Worm (Caenorhabditis elegans): ENCODE measurements around the gene W08E12.6.
A peak's percentile ranks its signal among the peaks of the same experiment; 100 is the strongest.

W08E12.6 gene

ce11 chrIV:3289237-3289636, 9.2 kb upstream of the W08E12.6 start, which contains the start of gene gcy-23:
gcy-23 (minus strand) TSS chrIV:3289337.
- TF ChIP-seq skn-1 (tag; optimal IDR thresholded peaks at IDR 0.05) = no peak
- TF ChIP-seq sma-3 (GFP tag; optimal IDR thresholded peaks at IDR 0.05) = no peak
- TF ChIP-seq mdl-1 (tag; optimal IDR thresholded peaks at IDR 0.05) = no peak
- no peak for TF ChIP-seq nhr-23 (tag; optimal IDR thresholded peaks at IDR 0.05)
- no peak for TF ChIP-seq aly-2 (tag; optimal IDR thresholded peaks at IDR 0.05)
- no peak for TF ChIP-seq nhr-129 (tag; optimal IDR thresholded peaks at IDR 0.05)
- no peak for TF ChIP-seq elt-3 (tag; optimal IDR thresholded peaks at IDR 0.05)
- TF ChIP-seq ama-1 (optimal IDR thresholded peaks at IDR 0.05) = no peak
- no peak for TF ChIP-seq nhr-11 (tag; optimal IDR thresholded peaks at IDR 0.05)
- TF ChIP-seq egl-27 (tag; optimal IDR thresholded peaks at IDR 0.05) = no peak
- TF ChIP-seq peb-1 (tag; optimal IDR thresholded peaks at IDR 0.05) = no peak
- no peak for TF ChIP-seq elt-1 (tag; optimal IDR thresholded peaks at IDR 0.05)
- no peak for TF ChIP-seq R02D3.7 (tag; optimal IDR thresholded peaks at IDR 0.05)
- TF ChIP-seq mbf-1 (tag; optimal IDR thresholded peaks at IDR 0.05) = no peak
- no peak for TF ChIP-seq lin-13 (GFP tag; optimal IDR thresholded peaks at IDR 0.05)
- TF ChIP-seq nhr-21 (tag; optimal IDR thresholded peaks at IDR 0.05) = no peak
- no peak for TF ChIP-seq lin-39 (tag; optimal IDR thresholded peaks at IDR 0.05)

DNA sequence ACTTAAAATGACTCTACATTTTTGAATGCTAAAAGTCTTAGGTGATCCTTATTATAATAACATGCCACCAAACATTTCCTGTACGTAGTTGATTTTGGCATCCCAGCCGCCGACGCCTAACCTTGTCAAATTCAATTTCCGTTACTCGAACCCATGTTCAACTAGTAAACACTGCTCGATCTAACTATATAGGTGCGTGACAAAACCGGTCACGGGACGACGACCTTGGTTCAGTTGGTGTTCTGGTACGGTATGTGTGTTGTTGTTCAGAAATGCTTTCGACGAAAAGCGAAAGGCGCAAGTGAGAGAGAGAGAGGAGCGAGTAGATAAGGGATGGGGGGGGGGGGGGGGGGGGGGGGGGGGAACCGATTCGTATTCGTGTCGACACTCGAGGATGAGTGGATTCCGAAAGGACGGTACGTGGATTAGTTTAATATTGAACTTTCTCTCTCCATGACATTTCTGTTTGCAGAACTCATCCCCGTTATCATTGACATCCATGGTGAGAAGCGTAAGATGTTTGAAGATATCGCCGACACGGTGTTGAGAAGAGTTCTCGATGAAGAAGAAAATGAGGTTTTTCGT, 6.3 kb upstream of the W08E12.6 start, which contains the start of gene W08E12.8:
Gene W08E12.8 (plus strand): TSS at position 395 of the 585 bp plus-strand sequence.
- TF ChIP-seq ztf-1 (GFP tag; conservative IDR thresholded peaks at IDR 0.05) (no peak), sma-9 (GFP tag; optimal IDR thresholded peaks at IDR 0.05) (no peak), sma-9 (tag; optimal IDR thresholded peaks at IDR 0.05) (no peak), nhr-21 (tag; optimal IDR thresholded peaks at IDR 0.05) (no peak), lin-11 (tag; optimal IDR thresholded peaks at IDR 0.05) (no peak), dmd-4 (tag; optimal IDR thresholded peaks at IDR 0.05) (no peak), crh-2 (tag; optimal IDR thresholded peaks at IDR 0.05) (no peak), ceh-82 (tag; optimal IDR thresholded peaks at IDR 0.05) (no peak), elt-3 (tag; optimal IDR thresholded peaks at IDR 0.05) (no peak), lin-13 (GFP tag; optimal IDR thresholded peaks at IDR 0.05) (no peak), unc-39 (tag; optimal IDR thresholded peaks at IDR 0.05) (no peak), nhr-10 (tag; optimal IDR thresholded peaks at IDR 0.05) (no peak), C34F6.9 (tag; optimal IDR thresholded peaks at IDR 0.05) (no peak), skn-1 (tag; optimal IDR thresholded peaks at IDR 0.05) (no peak)

ce11 chrIV:3293800-3294493, 4.5 kb upstream of the W08E12.6 start:
- TF ChIP-seq F13H6.1 (tag; optimal IDR thresholded peaks at IDR 0.05) = no peak

ce11 chrIV:3294553-3295185, 3.7 kb upstream of the W08E12.6 start, which contains the start of gene W08E12.7:
W08E12.7 (plus strand) TSS chrIV:3295135.
- TF ChIP-seq mbf-1 (tag; optimal IDR thresholded peaks at IDR 0.05) = no peak
- TF ChIP-seq dmd-4 (tag; optimal IDR thresholded peaks at IDR 0.05) = no peak
- peak; percentile 93 for TF ChIP-seq sem-4 (tag; optimal IDR thresholded peaks at IDR 0.05)
- TF ChIP-seq lin-13 (GFP tag; optimal IDR thresholded peaks at IDR 0.05) = peak; percentile 96
- peak; percentile 81 for TF ChIP-seq mab-5 (tag; optimal IDR thresholded peaks at IDR 0.05)
- TF ChIP-seq sma-9 (GFP tag; optimal IDR thresholded peaks at IDR 0.05) = peak; percentile 89
- TF ChIP-seq sma-9 (tag; optimal IDR thresholded peaks at IDR 0.05) = no peak
- peak; percentile 97 for TF ChIP-seq crh-2 (tag; optimal IDR thresholded peaks at IDR 0.05)
- TF ChIP-seq F13H6.1 (tag; optimal IDR thresholded peaks at IDR 0.05) = peak; percentile 90
- TF ChIP-seq ztf-11 (tag; optimal IDR thresholded peaks at IDR 0.05) = peak; percentile 17
- TF ChIP-seq nhr-12 (tag; optimal IDR thresholded peaks at IDR 0.05) = no peak
- TF ChIP-seq nhr-237 (tag; optimal IDR thresholded peaks at IDR 0.05) = peak; percentile 14
- TF ChIP-seq ama-1 (optimal IDR thresholded peaks at IDR 0.05) = peak; percentile 84
- TF ChIP-seq elt-1 (tag; optimal IDR thresholded peaks at IDR 0.05) = no peak
- peak; percentile 89 for TF ChIP-seq ztf-4 (tag; optimal IDR thresholded peaks at IDR 0.05)
- no peak for TF ChIP-seq nhr-23 (tag; optimal IDR thresholded peaks at IDR 0.05)
- TF ChIP-seq nhr-129 (tag; optimal IDR thresholded peaks at IDR 0.05) = peak; percentile 96
- no peak for TF ChIP-seq nhr-11 (tag; optimal IDR thresholded peaks at IDR 0.05)
- peak in 1 of 2 experiments; percentile 82 for TF ChIP-seq mdl-1 (tag; optimal IDR thresholded peaks at IDR 0.05)
- no peak for TF ChIP-seq ceh-16 (tag; optimal IDR thresholded peaks at IDR 0.05)
- no peak for TF ChIP-seq ceh-82 (tag; optimal IDR thresholded peaks at IDR 0.05)
- TF ChIP-seq alr-1 (tag; optimal IDR thresholded peaks at IDR 0.05) = no peak
- peak; percentile 93 for TF ChIP-seq sma-3 (GFP tag; optimal IDR thresholded peaks at IDR 0.05)
- peak; percentile 41 for TF ChIP-seq nhr-10 (tag; optimal IDR thresholded peaks at IDR 0.05)
- peak; percentile 50 for TF ChIP-seq blmp-1 (tag; optimal IDR thresholded peaks at IDR 0.05; ENCODE audit: insufficient read depth)
- TF ChIP-seq peb-1 (tag; optimal IDR thresholded peaks at IDR 0.05) = no peak
- TF ChIP-seq nhr-25 (tag; optimal IDR thresholded peaks at IDR 0.05) = peak; percentile 96
- TF ChIP-seq nhr-6 (tag; optimal IDR thresholded peaks at IDR 0.05) = peak; percentile 92
- TF ChIP-seq C34F6.9 (tag; optimal IDR thresholded peaks at IDR 0.05) = peak; percentile 99
- TF ChIP-seq lsy-2 (tag; optimal IDR thresholded peaks at IDR 0.05) = peak; percentile 89 to 97
- peak; percentile 67 for TF ChIP-seq Y55F3AM.14 (GFP tag; optimal IDR thresholded peaks at IDR 0.05)
- peak; percentile 84 for TF ChIP-seq snpc-4 (tag; optimal IDR thresholded peaks at IDR 0.05)
- TF ChIP-seq skn-1 (tag; optimal IDR thresholded peaks at IDR 0.05) = peak; percentile 80
- peak; percentile 11 for TF ChIP-seq egl-27 (tag; optimal IDR thresholded peaks at IDR 0.05)

Data from whole organism, L2 larva.